Worm (Caenorhabditis elegans) whole organism, late embryonic: ENCODE measurements around the gene dmd-4.

Source experiments
- C38D4.7 ChIP-seq: fragments of 200-800 bp; sonication (Bioruptor generic); optimal IDR thresholded peaks from 2 replicates; lab custom pipeline; 2018; ENCODE audit warnings: mild to moderate bottlenecking, missing genetic modification characterization, moderate library complexity, missing compliant biosample characterization
- F13H6.1 ChIP-seq: sonication (generic microtip); optimal IDR thresholded peaks from 2 replicates; lab custom pipeline; 2016; ENCODE audit warnings: missing genetic modification characterization, missing compliant biosample characterization
- K02D7.2 ChIP-seq: sonication (generic microtip); optimal IDR thresholded peaks from 2 replicates; lab custom pipeline; 2017; ENCODE audit warnings: mild to moderate bottlenecking, missing genetic modification characterization, missing compliant biosample characterization
- K09A11.1 ChIP-seq: sonication (generic microtip); optimal IDR thresholded peaks from 2 replicates; lab custom pipeline; 2017; ENCODE audit warnings: antibody characterized with exemption, mild to moderate bottlenecking, missing genetic modification characterization, missing compliant biosample characterization; ENCODE audit not compliant: insufficient read depth
- ahr-1 ChIP-seq: sonication (generic microtip); optimal IDR thresholded peaks from 2 replicates; lab custom pipeline; 2016; ENCODE audit warnings: missing genetic modification characterization, missing compliant biosample characterization
- ceh-31 ChIP-seq: sonication (generic microtip); optimal IDR thresholded peaks from 2 replicates; lab custom pipeline; 2016; ENCODE audit warnings: missing genetic modification characterization, missing compliant biosample characterization
- ceh-45 ChIP-seq: fragments of 200-800 bp; sonication (Bioruptor generic); IDR thresholded peaks from 2 replicates; pipeline ENCODE4 v1.3.6; 2022; ENCODE audit warnings: missing genetic modification reagents, missing genetic modification characterization, missing compliant biosample characterization
- ceh-6 ChIP-seq: fragments of 200-800 bp; sonication (Bioruptor generic); optimal IDR thresholded peaks from 2 replicates; lab custom pipeline; 2018; ENCODE audit warnings: mild to moderate bottlenecking, missing genetic modification characterization, missing compliant biosample characterization
- che-1 ChIP-seq: sonication (generic microtip); optimal IDR thresholded peaks from 2 replicates; lab custom pipeline; 2016; ENCODE audit warnings: mild to moderate bottlenecking, missing genetic modification characterization, missing compliant biosample characterization
- dve-1 ChIP-seq: sonication (generic microtip); optimal IDR thresholded peaks from 2 replicates; lab custom pipeline; 2017; ENCODE audit warnings: antibody characterized with exemption, mild to moderate bottlenecking, missing genetic modification characterization, missing compliant biosample characterization
- elt-4 ChIP-seq: sonication (generic microtip); optimal IDR thresholded peaks from 2 replicates; lab custom pipeline; 2016; ENCODE audit warnings: missing genetic modification characterization, missing compliant biosample characterization
- ets-4 ChIP-seq: sonication (generic microtip); optimal IDR thresholded peaks from 2 replicates; lab custom pipeline; 2016; ENCODE audit warnings: missing genetic modification characterization, missing compliant biosample characterization
- fax-1 ChIP-seq: sonication (generic microtip); optimal IDR thresholded peaks from 2 replicates; lab custom pipeline; 2016; ENCODE audit warnings: missing genotype, missing genetic modification characterization, missing compliant biosample characterization
- fkh-10 ChIP-seq: fragments of 150-350 bp; optimal IDR thresholded peaks from 2 replicates; lab custom pipeline; 2014; ENCODE audit warnings: missing biosample characterization, missing genetic modification reagents, missing genetic modification characterization
- fkh-6 ChIP-seq: sonication (generic microtip); optimal IDR thresholded peaks from 2 replicates; lab custom pipeline; 2016; ENCODE audit warnings: missing genetic modification characterization, missing compliant biosample characterization
- gmeb-2 ChIP-seq: sonication (generic microtip); optimal IDR thresholded peaks from 2 replicates; lab custom pipeline; 2016; ENCODE audit warnings: missing genetic modification characterization, inconsistent platforms, missing compliant biosample characterization
- hlh-13 ChIP-seq: fragments of 200-800 bp; sonication (Bioruptor generic); optimal IDR thresholded peaks from 2 replicates; lab custom pipeline; 2018; ENCODE audit warnings: mild to moderate bottlenecking, missing genetic modification characterization, missing compliant biosample characterization
- hlh-15 ChIP-seq: sonication (generic microtip); optimal IDR thresholded peaks from 2 replicates; lab custom pipeline; 2016; ENCODE audit warnings: missing genetic modification characterization, missing compliant biosample characterization
- hlh-30 ChIP-seq: sonication (generic microtip); optimal IDR thresholded peaks from 2 replicates; lab custom pipeline; 2017; ENCODE audit warnings: antibody characterized with exemption, missing genetic modification characterization, missing compliant biosample characterization; ENCODE audit not compliant: insufficient read depth
- hlh-6 ChIP-seq: sonication (generic microtip); optimal IDR thresholded peaks from 2 replicates; lab custom pipeline; 2016; ENCODE audit warnings: missing genotype, missing genetic modification characterization, missing compliant biosample characterization
- hlh-8 ChIP-seq: sonication (generic microtip); optimal IDR thresholded peaks from 2 replicates; lab custom pipeline; 2016; ENCODE audit warnings: missing genotype, missing genetic modification characterization, missing compliant biosample characterization
- madf-2 ChIP-seq: sonication (generic microtip); optimal IDR thresholded peaks from 2 replicates; lab custom pipeline; 2017; ENCODE audit warnings: missing genetic modification characterization, missing compliant biosample characterization
- mec-3 ChIP-seq: sonication (generic microtip); optimal IDR thresholded peaks from 2 replicates; lab custom pipeline; 2016; ENCODE audit warnings: borderline replicate concordance, missing genetic modification characterization, missing compliant biosample characterization
- nfya-1 ChIP-seq: sonication (generic microtip); optimal IDR thresholded peaks from 2 replicates; lab custom pipeline; 2017; ENCODE audit warnings: missing genetic modification characterization, mild to moderate bottlenecking, missing compliant biosample characterization, antibody characterized with exemption, moderate library complexity
- nhr-232 ChIP-seq: sonication (generic microtip); optimal IDR thresholded peaks from 2 replicates; lab custom pipeline; 2016; ENCODE audit warnings: missing genetic modification characterization, missing compliant biosample characterization
- npax-4 ChIP-seq: sonication (generic microtip); optimal IDR thresholded peaks from 2 replicates; lab custom pipeline; 2016; ENCODE audit warnings: missing genetic modification characterization, missing compliant biosample characterization
- odd-2 ChIP-seq: sonication (generic microtip); optimal IDR thresholded peaks from 2 replicates; lab custom pipeline; 2017; ENCODE audit warnings: antibody characterized with exemption, mild to moderate bottlenecking, missing genetic modification characterization, missing compliant biosample characterization
- pag-3 ChIP-seq: sonication (generic microtip); optimal IDR thresholded peaks from 2 replicates; lab custom pipeline; 2016; ENCODE audit warnings: missing compliant biosample characterization, missing genetic modification characterization, borderline replicate concordance
- pat-9 ChIP-seq: fragments of 200-800 bp; sonication (Bioruptor generic); optimal IDR thresholded peaks from 2 replicates; lab custom pipeline; 2018; ENCODE audit warnings: mild to moderate bottlenecking, missing genetic modification characterization, moderate library complexity, missing compliant biosample characterization
- pax-1 ChIP-seq: fragments of 150-350 bp; optimal IDR thresholded peaks from 2 replicates; lab custom pipeline; 2014; ENCODE audit warnings: missing biosample characterization, missing genetic modification characterization
- pha-4 ChIP-seq: fragments of 150-350 bp; optimal IDR thresholded peaks from 2 replicates; lab custom pipeline; 2018; ENCODE audit warnings: missing biosample characterization, missing genetic modification reagents, missing genetic modification characterization
- pros-1 ChIP-seq: fragments of 150-350 bp; optimal IDR thresholded peaks from 2 replicates; lab custom pipeline; 2014; ENCODE audit warnings: missing biosample characterization, missing genetic modification reagents, missing genetic modification characterization
- sdc-2 ChIP-seq: sonication (generic microtip); optimal IDR thresholded peaks from 2 replicates; lab custom pipeline; 2016; ENCODE audit warnings: missing genotype, missing genetic modification characterization, missing compliant biosample characterization
- tbx-7 ChIP-seq: sonication (generic microtip); optimal IDR thresholded peaks from 2 replicates; lab custom pipeline; 2016; ENCODE audit warnings: missing genotype, missing genetic modification characterization, missing compliant biosample characterization
- unc-3 ChIP-seq, 2 experiments: fragments of 200-800 bp in 1 of 2; sonication (Bioruptor generic) in 1 of 2; sonication (generic microtip) in 1 of 2; conservative IDR thresholded peaks in 1 of 2; optimal IDR thresholded peaks in 1 of 2; 2 replicates each; pipeline versions ENCODE4 v1.3.6 to Lab custom; 2016 to 2022; ENCODE audit warnings: missing compliant biosample characterization in 2 of 2, missing genetic modification characterization in 2 of 2, missing genetic modification reagents in 1 of 2
- unc-42 ChIP-seq: sonication (generic microtip); optimal IDR thresholded peaks from 2 replicates; lab custom pipeline; 2016; ENCODE audit warnings: missing genotype, missing genetic modification characterization, missing compliant biosample characterization
- unc-55 ChIP-seq: sonication (generic microtip); optimal IDR thresholded peaks from 2 replicates; lab custom pipeline; 2017; ENCODE audit warnings: missing biosample characterization, missing genetic modification reagents, missing genetic modification characterization
- unc-86 ChIP-seq: sonication (generic microtip); optimal IDR thresholded peaks from 2 replicates; lab custom pipeline; 2016; ENCODE audit warnings: missing genetic modification characterization, missing compliant biosample characterization
- zip-5 ChIP-seq: sonication (generic microtip); optimal IDR thresholded peaks from 2 replicates; lab custom pipeline; 2016; ENCODE audit warnings: missing genetic modification characterization, missing compliant biosample characterization

Gene dmd-4

ce11 chrX:14810718-14811117 lies 50.9 kb downstream of the dmd-4 start, which contains the start of gene atf-4 (continued):
- peak; percentile 8 for TF ChIP-seq dve-1 (tag; lab: Kevin White, UChicago)
- no peak for TF ChIP-seq pros-1 (tag; lab: Kevin White, UChicago)
- no peak for TF ChIP-seq ceh-6
- no peak for TF ChIP-seq che-1 (tag; lab: Kevin White, UChicago)
- no peak for TF ChIP-seq fkh-10 (GFP tag; lab: Kevin White, UChicago)
- no peak for TF ChIP-seq fkh-6 (tag; lab: Kevin White, UChicago)
- no peak for TF ChIP-seq zip-5 (tag; lab: Kevin White, UChicago)
- no peak for TF ChIP-seq ceh-31
- TF ChIP-seq odd-2 (tag; lab: Kevin White, UChicago), result no peak
- TF ChIP-seq K09A11.1 (tag; lab: Kevin White, UChicago), result no peak
- no peak for TF ChIP-seq F13H6.1 (tag; lab: Kevin White, UChicago)
- TF ChIP-seq pat-9 (tag; lab: Kevin White, UChicago), result no peak
- no peak for TF ChIP-seq hlh-8
- no peak for TF ChIP-seq unc-42 (tag; lab: Kevin White, UChicago)
- no peak for TF ChIP-seq unc-86 (tag; lab: Kevin White, UChicago)
- TF ChIP-seq pag-3 (tag; lab: Kevin White, UChicago), result no peak
- peak; percentile 13 for TF ChIP-seq nfya-1 (tag; lab: Kevin White, UChicago)
- no peak for TF ChIP-seq unc-3 (GFP tag; conservative IDR thresholded peaks at IDR 0.05; lab: Robert Waterston, UW)
- no peak for TF ChIP-seq unc-3 (tag; optimal IDR thresholded peaks at IDR 0.05; lab: Kevin White, UChicago)
- no peak for TF ChIP-seq ets-4 (tag; lab: Kevin White, UChicago)
- no peak for TF ChIP-seq hlh-13 (GFP tag; lab: Kevin White, UChicago)

ce11 chrX:14809905-14810304 lies 51.7 kb downstream of the dmd-4 start:
- TF ChIP-seq fkh-10 (GFP tag; lab: Kevin White, UChicago), result no peak
- no peak for TF ChIP-seq ahr-1 (tag; lab: Kevin White, UChicago)
- TF ChIP-seq hlh-15 (tag; lab: Kevin White, UChicago), result no peak
- TF ChIP-seq ceh-45 (GFP tag; lab: Robert Waterston, UW), result no peak
- TF ChIP-seq pat-9 (tag; lab: Kevin White, UChicago), result no peak
- TF ChIP-seq hlh-6 (tag; lab: Kevin White, UChicago), result no peak
- TF ChIP-seq madf-2 (tag; lab: Kevin White, UChicago), result no peak
- no peak for TF ChIP-seq unc-3 (GFP tag; conservative IDR thresholded peaks at IDR 0.05; lab: Robert Waterston, UW)
- no peak for TF ChIP-seq unc-3 (tag; optimal IDR thresholded peaks at IDR 0.05; lab: Kevin White, UChicago)
- TF ChIP-seq tbx-7 (tag; lab: Kevin White, UChicago), result no peak
- no peak for TF ChIP-seq elt-4 (tag; lab: Kevin White, UChicago)
- TF ChIP-seq pha-4 (tag; lab: Kevin White, UChicago), result no peak
- no peak for TF ChIP-seq fkh-6 (tag; lab: Kevin White, UChicago)
- no peak for TF ChIP-seq nhr-232 (tag; lab: Kevin White, UChicago)
- TF ChIP-seq pag-3 (tag; lab: Kevin White, UChicago), result no peak
- no peak for TF ChIP-seq unc-55 (GFP tag; lab: Kevin White, UChicago)
- TF ChIP-seq fax-1 (tag; lab: Kevin White, UChicago), result no peak

- TF ChIP-seq hlh-30, result no peak
- no peak for TF ChIP-seq hlh-13 (GFP tag; lab: Kevin White, UChicago)
- TF ChIP-seq gmeb-2 (tag; lab: Kevin White, UChicago), result no peak
- TF ChIP-seq unc-3 (GFP tag; conservative IDR thresholded peaks at IDR 0.05; lab: Robert Waterston, UW), result no peak
- TF ChIP-seq unc-3 (tag; optimal IDR thresholded peaks at IDR 0.05; lab: Kevin White, UChicago), result no peak
- TF ChIP-seq npax-4, result no peak
- TF ChIP-seq mec-3 (tag; lab: Kevin White, UChicago), result no peak
- no peak for TF ChIP-seq pax-1 (tag; lab: Kevin White, UChicago)
- no peak for TF ChIP-seq ets-4 (tag; lab: Kevin White, UChicago)
- TF ChIP-seq nhr-232 (tag; lab: Kevin White, UChicago), result no peak
- no peak for TF ChIP-seq elt-4 (tag; lab: Kevin White, UChicago)
- TF ChIP-seq sdc-2, result no peak
- no peak for TF ChIP-seq ahr-1 (tag; lab: Kevin White, UChicago)
- no peak for TF ChIP-seq unc-86 (tag; lab: Kevin White, UChicago)
- TF ChIP-seq C38D4.7 (GFP tag; lab: Kevin White, UChicago), result no peak
- no peak for TF ChIP-seq K02D7.2 (tag; lab: Kevin White, UChicago)
- TF ChIP-seq ceh-31, result no peak
- TF ChIP-seq ceh-6, result no peak
These were observed 52.9 kb downstream of the dmd-4 start for ce11 chrX:14808796-14809195.
